Fruit fly (Drosophila melanogaster) whole organism, embryonic: ENCODE results near the gene Moe.

Experiments
- Ada2b ChIP-seq: fragments of 200-800 bp; sonication (Bioruptor generic); IDR thresholded peaks from 2 replicates; pipeline ENCODE4 v1.3.6; 2022; ENCODE audit warnings: missing biosample characterization, missing genetic modification characterization
- Atf-2 ChIP-seq: fragments of 200-800 bp; sonication (Bioruptor generic); optimal IDR thresholded peaks from 2 replicates; lab custom pipeline; 2016; ENCODE audit warnings: missing biosample characterization, missing genetic modification characterization
- Atf6 ChIP-seq: fragments of 200-800 bp; sonication (Bioruptor generic); IDR thresholded peaks from 2 replicates; pipeline ENCODE4 v1.3.6; 2022; ENCODE audit warnings: missing biosample characterization, missing genetic modification characterization
- BtbVII ChIP-seq: fragments of 200-800 bp; sonication (Bioruptor generic); optimal IDR thresholded peaks from 3 replicates; lab custom pipeline; 2017; ENCODE audit warnings: missing biosample characterization, mild to moderate bottlenecking, missing genetic modification characterization
- CG10321 ChIP-seq: fragments of 200-800 bp; sonication (Bioruptor generic); IDR thresholded peaks from 2 replicates; pipeline ENCODE4 v1.3.6; 2022; ENCODE audit warnings: missing biosample characterization, missing genetic modification characterization
- CG10462 ChIP-seq: fragments of 200-800 bp; sonication (Bioruptor generic); optimal IDR thresholded peaks from 2 replicates; lab custom pipeline; 2016; ENCODE audit warnings: missing biosample characterization, missing genetic modification characterization
- CG10543 ChIP-seq: fragments of 200-800 bp; sonication (Bioruptor generic); optimal IDR thresholded peaks from 3 replicates; lab custom pipeline; 2017; ENCODE audit warnings: missing biosample characterization, mild to moderate bottlenecking, missing genetic modification characterization, moderate library complexity
- CG10979 ChIP-seq: fragments of 200-800 bp; sonication (Bioruptor generic); optimal IDR thresholded peaks from 2 replicates; lab custom pipeline; 2018; ENCODE audit warnings: missing biosample characterization, mild to moderate bottlenecking, missing genetic modification characterization, moderate library complexity
- CG11456 ChIP-seq: fragments of 200-800 bp; sonication (Bioruptor generic); IDR thresholded peaks from 3 replicates; pipeline ENCODE4 v1.3.6; 2022; ENCODE audit warnings: missing biosample characterization, missing genetic modification characterization
- CG11695 ChIP-seq: fragments of 200-800 bp; sonication (Bioruptor generic); IDR thresholded peaks from 3 replicates; pipeline ENCODE4 v1.3.6; 2022; ENCODE audit warnings: missing biosample characterization, missing genetic modification characterization
- CG13287 ChIP-seq: fragments of 200-800 bp; sonication (Bioruptor generic); IDR thresholded peaks from 2 replicates; pipeline ENCODE4 v1.3.6; 2022; ENCODE audit warnings: missing biosample characterization, missing genetic modification characterization; ENCODE audit not compliant: partially characterized antibody
- CG14050 ChIP-seq: fragments of 200-800 bp; sonication (Bioruptor generic); IDR thresholded peaks from 3 replicates; pipeline ENCODE4 v1.3.6; 2022; ENCODE audit warnings: missing biosample characterization, missing genetic modification characterization
- CG15479 ChIP-seq: fragments of 200-800 bp; sonication (Bioruptor generic); optimal IDR thresholded peaks from 3 replicates; lab custom pipeline; 2019; ENCODE audit warnings: missing biosample characterization, mild to moderate bottlenecking, missing genetic modification characterization, moderate library complexity
- CG1792 ChIP-seq: fragments of 200-800 bp; sonication (Bioruptor generic); optimal IDR thresholded peaks from 2 replicates; lab custom pipeline; 2016; ENCODE audit warnings: missing biosample characterization, missing genetic modification characterization
- CG1832 ChIP-seq: fragments of 200-800 bp; sonication (Bioruptor generic); optimal IDR thresholded peaks from 2 replicates; lab custom pipeline; 2017; ENCODE audit warnings: missing biosample characterization, mild to moderate bottlenecking, missing genetic modification characterization, inconsistent platforms
- CG18619 ChIP-seq: fragments of 200-800 bp; sonication (Bioruptor generic); optimal IDR thresholded peaks from 3 replicates; lab custom pipeline; 2017; ENCODE audit warnings: missing biosample characterization, mild to moderate bottlenecking, missing genetic modification characterization
- CG2889 ChIP-seq: fragments of 200-800 bp; sonication (Bioruptor generic); IDR thresholded peaks from 3 replicates; pipeline ENCODE4 v1.3.6; 2022; ENCODE audit warnings: missing biosample characterization, missing genetic modification characterization
- CG4282 ChIP-seq: fragments of 200-800 bp; sonication (Bioruptor generic); optimal IDR thresholded peaks from 2 replicates; lab custom pipeline; 2016; ENCODE audit warnings: missing biosample characterization, missing genetic modification characterization
- CG6175 ChIP-seq: fragments of 200-800 bp; sonication (Bioruptor generic); IDR thresholded peaks from 3 replicates; pipeline ENCODE4 v1.3.6; 2022; ENCODE audit warnings: missing biosample characterization, missing genetic modification characterization
- CG7372 ChIP-seq: fragments of 200-800 bp; sonication (Bioruptor generic); IDR thresholded peaks from 2 replicates; pipeline ENCODE4 v1.3.6; 2022; ENCODE audit warnings: missing biosample characterization, missing genetic modification characterization
- CG7786 ChIP-seq: fragments of 200-800 bp; sonication (Bioruptor generic); optimal IDR thresholded peaks from 2 replicates; lab custom pipeline; 2016; ENCODE audit warnings: missing biosample characterization, missing genetic modification characterization
- CG9876 ChIP-seq: fragments of 200-800 bp; sonication (Bioruptor generic); optimal IDR thresholded peaks from 2 replicates; lab custom pipeline; 2016; ENCODE audit warnings: missing biosample characterization, missing genetic modification characterization
- CTCF ChIP-seq: fragments of 200-800 bp; sonication (Bioruptor generic); optimal IDR thresholded peaks from 2 replicates; lab custom pipeline; 2017; ENCODE audit warnings: missing biosample characterization, mild to moderate bottlenecking, missing genetic modification characterization, moderate library complexity
- Camta ChIP-seq: fragments of 200-800 bp; sonication (Bioruptor generic); optimal IDR thresholded peaks from 2 replicates; lab custom pipeline; 2016; ENCODE audit warnings: missing biosample characterization, missing genetic modification characterization
- D19B ChIP-seq: fragments of 200-800 bp; sonication (Bioruptor generic); optimal IDR thresholded peaks from 2 replicates; lab custom pipeline; 2017; ENCODE audit warnings: missing biosample characterization, mild to moderate bottlenecking, missing genetic modification characterization
- Ets65A ChIP-seq: fragments of 200-800 bp; sonication (Bioruptor generic); peaks from one replicate; lab custom pipeline; 2016; ENCODE audit warnings: missing biosample characterization, missing genetic modification characterization
- Fer2 ChIP-seq: fragments of 200-800 bp; sonication (Bioruptor generic); optimal IDR thresholded peaks from 2 replicates; lab custom pipeline; 2018; ENCODE audit warnings: missing biosample characterization, mild to moderate bottlenecking, missing genetic modification characterization, moderate library complexity
- HLH54F ChIP-seq: fragments of 200-800 bp; sonication (Bioruptor generic); optimal IDR thresholded peaks from 3 replicates; lab custom pipeline; 2016; ENCODE audit warnings: missing biosample characterization, missing genetic modification characterization
- Hsf ChIP-seq: fragments of 200-800 bp; sonication (Bioruptor generic); optimal IDR thresholded peaks from 3 replicates; lab custom pipeline; 2016; ENCODE audit warnings: missing biosample characterization, missing genetic modification characterization
- Nf-YA ChIP-seq: fragments of 200-800 bp; sonication (Bioruptor generic); IDR thresholded peaks from 2 replicates; pipeline ENCODE4 v1.3.6; 2022; ENCODE audit warnings: missing biosample characterization, missing genetic modification characterization
- Nf-YB ChIP-seq: fragments of 200-800 bp; sonication (Bioruptor generic); optimal IDR thresholded peaks from 3 replicates; lab custom pipeline; 2019; ENCODE audit warnings: missing biosample characterization, mild to moderate bottlenecking, missing genetic modification characterization, moderate library complexity
- Nf-YC ChIP-seq: fragments of 200-800 bp; optimal IDR thresholded peaks from 3 replicates; lab custom pipeline; 2019; ENCODE audit warnings: missing biosample characterization, mild to moderate bottlenecking, missing genetic modification characterization, moderate library complexity
- NfI ChIP-seq: fragments of 200-800 bp; sonication (Bioruptor generic); optimal IDR thresholded peaks from 3 replicates; lab custom pipeline; 2018; ENCODE audit warnings: missing biosample characterization, mild to moderate bottlenecking, missing genetic modification characterization, moderate library complexity
- Side ChIP-seq: fragments of 200-800 bp; sonication (Bioruptor generic); optimal IDR thresholded peaks from 2 replicates; lab custom pipeline; 2016; ENCODE audit warnings: missing biosample characterization, missing genetic modification characterization
- bab2 ChIP-seq: fragments of 200-800 bp; sonication (Bioruptor generic); optimal IDR thresholded peaks from 2 replicates; lab custom pipeline; 2016; ENCODE audit warnings: missing biosample characterization, missing genetic modification characterization
- corto ChIP-seq: fragments of 200-800 bp; sonication (Bioruptor generic); optimal IDR thresholded peaks from 2 replicates; lab custom pipeline; 2016; ENCODE audit warnings: missing biosample characterization, mild to moderate bottlenecking, missing genetic modification characterization, moderate library complexity
- disco-r ChIP-seq: fragments of 200-800 bp; sonication (Bioruptor generic); optimal IDR thresholded peaks from 2 replicates; lab custom pipeline; 2016; ENCODE audit warnings: missing biosample characterization, missing genetic modification characterization
- dmrt11E ChIP-seq: fragments of 200-800 bp; sonication (Bioruptor generic); optimal IDR thresholded peaks from 3 replicates; lab custom pipeline; 2018; ENCODE audit warnings: missing biosample characterization, mild to moderate bottlenecking, missing genetic modification characterization, moderate library complexity
- exex ChIP-seq: fragments of 200-800 bp; sonication (Bioruptor generic); optimal IDR thresholded peaks from 4 replicates; lab custom pipeline; 2018; ENCODE audit warnings: missing biosample characterization, mild to moderate bottlenecking, missing genetic modification characterization, moderate library complexity
- gce ChIP-seq: fragments of 200-800 bp; sonication (Bioruptor generic); IDR thresholded peaks from 3 replicates; pipeline ENCODE4 v1.3.6; 2022; ENCODE audit warnings: missing biosample characterization, missing genetic modification characterization
- lola ChIP-seq, 3 experiments: fragments of >200 bp in 2 of 3; fragments of 200-800 bp in 1 of 3; sonication (Bioruptor generic) in 1 of 3; optimal IDR thresholded peaks; 2 replicates each; lab custom pipeline; 2017 to 2019; ENCODE audit warnings: missing biosample characterization in 3 of 3, missing genetic modification characterization in 3 of 3, mild to moderate bottlenecking in 1 of 3, moderate library complexity in 1 of 3
- odd ChIP-seq: fragments of 200-800 bp; sonication (Bioruptor generic); optimal IDR thresholded peaks from 2 replicates; lab custom pipeline; 2017; ENCODE audit warnings: missing biosample characterization, mild to moderate bottlenecking, missing genetic modification characterization
- pnt ChIP-seq: fragments of 200-800 bp; sonication (Bioruptor generic); optimal IDR thresholded peaks from 3 replicates; lab custom pipeline; 2016; ENCODE audit warnings: missing biosample characterization, missing genetic modification characterization
- salm ChIP-seq: fragments of 200-800 bp; sonication (Bioruptor generic); optimal IDR thresholded peaks from 2 replicates; lab custom pipeline; 2018; ENCODE audit warnings: missing biosample characterization, mild to moderate bottlenecking, missing genetic modification characterization
- schlank ChIP-seq: fragments of 200-800 bp; sonication (Bioruptor generic); optimal IDR thresholded peaks from 2 replicates; lab custom pipeline; 2018; ENCODE audit warnings: missing biosample characterization, mild to moderate bottlenecking, missing genetic modification characterization
- sob ChIP-seq: fragments of 200-800 bp; sonication (Bioruptor generic); IDR thresholded peaks from 2 replicates; pipeline ENCODE4 v1.3.6; 2022; ENCODE audit warnings: missing biosample characterization, missing genetic modification characterization
- sug ChIP-seq: fragments of 200-800 bp; optimal IDR thresholded peaks from 2 replicates; lab custom pipeline; 2019; ENCODE audit warnings: missing biosample characterization, mild to moderate bottlenecking, missing genetic modification characterization, moderate library complexity
- tup ChIP-seq: fragments of 200-800 bp; sonication (Bioruptor generic); optimal IDR thresholded peaks from 2 replicates; lab custom pipeline; 2016; ENCODE audit warnings: missing biosample characterization, mild to moderate bottlenecking, missing genetic modification characterization, moderate library complexity
- twi ChIP-seq: fragments of 200-800 bp; optimal IDR thresholded peaks from 2 replicates; lab custom pipeline; 2019; ENCODE audit warnings: missing biosample characterization, mild to moderate bottlenecking, missing genetic modification characterization, moderate library complexity

The Moe gene

DNA sequence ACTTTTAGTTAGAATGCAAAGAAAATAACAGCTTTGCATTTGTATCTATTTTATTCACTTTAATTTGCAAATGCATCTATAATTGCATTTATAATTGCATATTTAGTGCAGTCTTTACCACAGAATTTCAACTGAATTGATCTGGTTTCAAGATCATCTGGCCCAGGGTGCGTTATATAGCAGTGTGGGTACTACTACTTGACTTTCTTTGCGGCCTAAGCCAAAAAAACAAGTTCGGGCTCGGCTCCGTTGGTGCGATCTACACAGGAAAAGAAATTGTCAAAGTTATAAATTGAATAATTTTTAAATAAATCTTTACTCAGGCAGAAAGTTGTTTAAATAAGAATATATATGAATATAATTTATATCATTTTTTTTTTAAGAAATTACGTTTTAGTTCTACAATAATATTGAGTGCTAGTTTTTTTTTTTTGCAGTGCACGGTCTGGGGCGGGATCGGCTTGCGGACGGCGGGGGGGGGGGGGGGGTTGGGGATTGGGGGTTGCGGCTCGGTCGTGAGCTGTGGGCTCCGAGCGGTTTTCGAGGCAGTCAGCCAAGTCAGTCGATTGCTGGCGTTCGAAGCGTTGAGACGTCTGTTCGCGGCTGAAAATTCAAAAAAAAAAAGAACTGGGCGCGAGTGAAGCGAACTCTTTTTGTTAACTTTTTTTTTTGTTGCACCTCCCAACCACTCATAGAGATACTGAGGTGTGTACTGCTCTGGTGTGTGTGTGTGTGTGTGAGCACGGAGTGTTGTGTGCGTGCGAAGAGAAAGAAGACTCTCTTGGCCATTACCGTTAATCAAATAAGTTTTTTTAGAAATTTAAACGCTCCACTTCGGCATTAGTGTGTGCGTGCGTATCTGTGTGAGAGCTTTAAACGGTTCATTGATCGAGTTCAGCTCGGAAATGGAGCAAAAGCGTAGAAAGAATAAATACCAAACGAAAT lies 34.3 kb downstream of the Moe start (continued):
- TF ChIP-seq sob (GFP tag; lab: Robert Waterston, UW), result peak; percentile 83
- TF ChIP-seq Nf-YC (tag; lab: Kevin White, UChicago), result peak; percentile 71
- peak; percentile 20 for TF ChIP-seq Camta
- TF ChIP-seq corto, result peak; percentile 67
- no peak; the same call in 1 of the 3 replicates for TF ChIP-seq CG2889 (GFP tag; lab: Robert Waterston, UW)
- 0 out of 2 replicates have a peak, but pooled peaks have one; percentile 4 for TF ChIP-seq CG13287 (GFP tag; lab: Robert Waterston, UW)
- TF ChIP-seq Ets65A, result peak; percentile 87
- TF ChIP-seq exex (tag; lab: Kevin White, UChicago), result peak; percentile 54
- TF ChIP-seq Ada2b (GFP tag; lab: Robert Waterston, UW), result peak; percentile 68
- TF ChIP-seq sug, result peak; percentile 77
- TF ChIP-seq NfI (GFP tag; lab: Kevin White, UChicago), result peak; percentile 80
- TF ChIP-seq dmrt11E (tag; lab: Kevin White, UChicago), result peak; percentile 82
- no peak for TF ChIP-seq disco-r (GFP tag; lab: Kevin White, UChicago)
- peak; percentile 74 for TF ChIP-seq BtbVII
- TF ChIP-seq tup (GFP tag; lab: Kevin White, UChicago), result no peak
- peak; percentile 54 for TF ChIP-seq schlank
- 0 out of 2 replicates have a peak, but pooled peaks have one; percentile 43 for TF ChIP-seq CG10321 (GFP tag; lab: Robert Waterston, UW)
- TF ChIP-seq CG9876 (GFP tag; lab: Kevin White, UChicago), result no peak
- TF ChIP-seq CG10462 (GFP tag; lab: Kevin White, UChicago), result peak; percentile 14
- peak; percentile 72 for TF ChIP-seq CG18619
- TF ChIP-seq pnt (GFP tag; lab: Kevin White, UChicago), result no peak
- peak; percentile 89 for TF ChIP-seq CG10543 (GFP tag; lab: Kevin White, UChicago)
- peak; percentile 53 for TF ChIP-seq CG4282 (GFP tag; lab: Kevin White, UChicago)
- TF ChIP-seq Fer2 (tag; lab: Kevin White, UChicago), result peak; percentile 67
- peak; percentile 22 for TF ChIP-seq HLH54F (GFP tag; lab: Kevin White, UChicago)
- TF ChIP-seq D19B (GFP tag; lab: Kevin White, UChicago), result peak; percentile 37
- TF ChIP-seq CG1792 (GFP tag; lab: Kevin White, UChicago), result no peak
- TF ChIP-seq lola (GFP tag; optimal IDR thresholded peaks at IDR 0.05; lab: Kevin White, UChicago), result peak in 1 of 3 experiments; percentile 81
- TF ChIP-seq CTCF, result no peak
- TF ChIP-seq twi, result peak; percentile 63
- TF ChIP-seq CG14050 (GFP tag; lab: Robert Waterston, UW), result peak; percentile 73
- no peak for TF ChIP-seq CG15479 (GFP tag; lab: Kevin White, UChicago)
- TF ChIP-seq odd (GFP tag; lab: Kevin White, UChicago), result peak; percentile 76
- peak; percentile 4 for TF ChIP-seq Side
- TF ChIP-seq Atf-2 (GFP tag; lab: Kevin White, UChicago), result peak; percentile 48
- peak; percentile 86; the same call in 2 of the 3 replicates for TF ChIP-seq CG6175 (GFP tag; lab: Robert Waterston, UW)
- TF ChIP-seq Nf-YB (GFP tag; lab: Kevin White, UChicago), result peak; percentile 68
- TF ChIP-seq Atf6 (GFP tag; lab: Robert Waterston, UW), result peak; percentile 76
- peak; percentile 81 for TF ChIP-seq CG11695 (GFP tag; lab: Robert Waterston, UW)
- TF ChIP-seq CG1832 (GFP tag; lab: Kevin White, UChicago), result no peak
- peak; percentile 63; the same call in 1 of the 2 replicates for TF ChIP-seq Nf-YA (GFP tag; lab: Robert Waterston, UW)
- TF ChIP-seq CG10979 (tag; lab: Kevin White, UChicago), result peak; percentile 87
- TF ChIP-seq CG11456, result peak; percentile 59; the same call in 1 of the 3 replicates
- TF ChIP-seq salm, result peak; percentile 24
- no peak for TF ChIP-seq bab2
- peak; percentile 65; the same call in 1 of the 3 replicates for TF ChIP-seq gce (GFP tag; lab: Robert Waterston, UW)
- TF ChIP-seq Hsf (GFP tag; lab: Kevin White, UChicago), result peak; percentile 11
- TF ChIP-seq CG7786, result peak; percentile 5
- peak; percentile 74 for TF ChIP-seq CG7372 (GFP tag; lab: Robert Waterston, UW)
